Worm (Caenorhabditis elegans) whole organism, midembryonic: ENCODE data around the gene F54B11.5.

Experiments used
- cog-1 ChIP-seq: sonication (generic microtip); optimal IDR thresholded peaks from 2 replicates; lab custom pipeline; 2016; ENCODE audit warnings: missing genetic modification characterization, missing compliant biosample characterization
- flt-1 ChIP-seq: fragments of 200-800 bp; sonication (Bioruptor generic); IDR thresholded peaks from 2 replicates; pipeline ENCODE4 v1.3.6; 2022; ENCODE audit warnings: missing genetic modification characterization, missing compliant biosample characterization
- klf-2 ChIP-seq: fragments of 200-800 bp; sonication (Bioruptor generic); conservative IDR thresholded peaks from 2 replicates; pipeline ENCODE4 v1.3.6; 2022; ENCODE audit warnings: missing genetic modification reagents, missing genetic modification characterization, missing compliant biosample characterization
- ref-1 ChIP-seq: fragments of 200-800 bp; sonication (Bioruptor generic); conservative IDR thresholded peaks from 2 replicates; pipeline ENCODE4 v1.3.6; 2022; ENCODE audit warnings: missing genetic modification reagents, missing genetic modification characterization, missing compliant biosample characterization
- tab-1 ChIP-seq: fragments of 200-800 bp; sonication (Bioruptor generic); IDR thresholded peaks from 2 replicates; pipeline ENCODE4 v1.3.6; 2022; ENCODE audit warnings: missing genetic modification characterization, missing compliant biosample characterization
- ztf-23 ChIP-seq: fragments of 200-800 bp; sonication (Bioruptor generic); IDR thresholded peaks from 2 replicates; pipeline ENCODE4 v1.3.6; 2022; ENCODE audit warnings: missing genetic modification reagents, missing genetic modification characterization, missing compliant biosample characterization

ce11 chrX:13600136-13600535 is 4.3 kb upstream of the F54B11.5 start, which contains the start of gene F54B11.7:
- TF ChIP-seq cog-1 (tag; lab: Kevin White, UChicago) (no peak), tab-1 (no peak), klf-2 (GFP tag; lab: Robert Waterston, UW) (no peak), flt-1 (no peak), ref-1 (GFP tag; lab: Robert Waterston, UW) (no peak), ztf-23 (GFP tag; lab: Robert Waterston, UW) (no peak)
